Fruit fly (Drosophila melanogaster) whole organism, adult: ENCODE data around the gene CG12009.
A peak's percentile ranks its signal among the peaks of the same experiment; 100 is the strongest.

Source experiments
- CG11617 ChIP-seq: fragments of 200-800 bp; sonication (Bioruptor generic); optimal IDR thresholded peaks from 2 replicates; lab custom pipeline; 2017; ENCODE audit warnings: mild to moderate bottlenecking, missing biosample characterization, missing genetic modification reagents, missing genetic modification characterization
- CG12768 ChIP-seq: fragments of 200-800 bp; sonication (Bioruptor generic); optimal IDR thresholded peaks from 2 replicates; lab custom pipeline; 2017; ENCODE audit warnings: missing biosample characterization, missing genetic modification characterization, mild to moderate bottlenecking, moderate library complexity, missing genetic modification reagents
- CG14711 ChIP-seq: fragments of 200-800 bp; sonication (Bioruptor generic); optimal IDR thresholded peaks from 2 replicates; lab custom pipeline; 2018; ENCODE audit warnings: missing biosample characterization, mild to moderate bottlenecking, missing genetic modification characterization, moderate library complexity
- CG1620 ChIP-seq: fragments of 200-800 bp; sonication (Bioruptor generic); optimal IDR thresholded peaks from 2 replicates; lab custom pipeline; 2016; ENCODE audit warnings: missing biosample characterization, missing genetic modification characterization
- CG33017 ChIP-seq: fragments of 200-800 bp; sonication (Bioruptor generic); optimal IDR thresholded peaks from 2 replicates; lab custom pipeline; 2018; ENCODE audit warnings: missing biosample characterization, mild to moderate bottlenecking, missing genetic modification characterization, moderate library complexity
- CG5204 ChIP-seq: fragments of 200-800 bp; sonication (Bioruptor generic); optimal IDR thresholded peaks from 2 replicates; lab custom pipeline; 2016; ENCODE audit warnings: missing biosample characterization, missing genetic modification characterization
- CG7045 ChIP-seq: fragments of 200-800 bp; sonication (Bioruptor generic); optimal IDR thresholded peaks from 2 replicates; lab custom pipeline; 2017; ENCODE audit warnings: missing biosample characterization, mild to moderate bottlenecking, missing genetic modification characterization
- CG7101 ChIP-seq: fragments of 200-800 bp; sonication (Bioruptor generic); optimal IDR thresholded peaks from 2 replicates; lab custom pipeline; 2018; ENCODE audit warnings: missing biosample characterization, mild to moderate bottlenecking, missing genetic modification characterization, moderate library complexity
- Clk ChIP-seq: fragments of 200-800 bp; sonication (Bioruptor generic); optimal IDR thresholded peaks from 2 replicates; lab custom pipeline; 2017; ENCODE audit warnings: missing biosample characterization, missing genetic modification characterization
- Crg-1 ChIP-seq: fragments of 200-800 bp; sonication (Bioruptor generic); optimal IDR thresholded peaks from 2 replicates; lab custom pipeline; 2016; ENCODE audit warnings: missing biosample characterization, missing genetic modification characterization
- Hr96 ChIP-seq: fragments of 200-800 bp; sonication (Bioruptor generic); optimal IDR thresholded peaks from 2 replicates; lab custom pipeline; 2016; ENCODE audit warnings: missing biosample characterization, missing genetic modification characterization
- Mnt ChIP-seq: fragments of 200-800 bp; sonication (Bioruptor generic); optimal IDR thresholded peaks from 2 replicates; lab custom pipeline; 2016; ENCODE audit warnings: missing biosample characterization, mild to moderate bottlenecking, missing genetic modification characterization
- bab1 ChIP-seq: fragments of 200-800 bp; sonication (Bioruptor generic); optimal IDR thresholded peaks from 3 replicates; lab custom pipeline; 2019; ENCODE audit warnings: missing biosample characterization, mild to moderate bottlenecking, missing genetic modification characterization, moderate library complexity
- cic ChIP-seq: fragments of 200-800 bp; sonication (Bioruptor generic); optimal IDR thresholded peaks from 2 replicates; lab custom pipeline; 2017; ENCODE audit warnings: missing biosample characterization, mild to moderate bottlenecking, missing genetic modification characterization, moderate library complexity
- cnc ChIP-seq, 2 experiments: fragments of >200 bp; optimal IDR thresholded peaks; 2 replicates each; lab custom pipeline; 2017
- kay ChIP-seq: fragments of 200-800 bp; sonication (Bioruptor generic); peaks from one replicate; lab custom pipeline; 2016; ENCODE audit warnings: missing biosample characterization, missing genetic modification characterization, borderline replicate concordance
- ovo ChIP-seq: fragments of 200-800 bp; sonication (Bioruptor generic); optimal IDR thresholded peaks from 2 replicates; lab custom pipeline; 2016; ENCODE audit warnings: missing biosample characterization, missing genetic modification characterization
- pad ChIP-seq: fragments of 200-800 bp; sonication (Bioruptor generic); optimal IDR thresholded peaks from 3 replicates; lab custom pipeline; 2017; ENCODE audit warnings: missing biosample characterization, missing genetic modification characterization, mild to moderate bottlenecking, moderate library complexity, missing genetic modification reagents
- tj ChIP-seq: fragments of 200-800 bp; sonication (Bioruptor generic); optimal IDR thresholded peaks from 3 replicates; lab custom pipeline; 2017; ENCODE audit warnings: missing biosample characterization, mild to moderate bottlenecking, missing genetic modification characterization, moderate library complexity
- toe ChIP-seq: fragments of 200-800 bp; sonication (Bioruptor generic); optimal IDR thresholded peaks from 2 replicates; lab custom pipeline; 2016; ENCODE audit warnings: missing biosample characterization, missing genetic modification characterization

CG12009 gene

dm6 chr3L:3336368-3337164, 45.3 kb downstream of the CG12009 start, which contains the start of the genes Drsl6 and kst:
TSS of gene Drsl6 (minus strand) at chr3L:3336418.
TSS of gene kst (plus strand) at chr3L:3336860.
- TF ChIP-seq pad (GFP tag; lab: Kevin White, UChicago), result peak; percentile 3
- TF ChIP-seq kay (GFP tag; lab: Kevin White, UChicago), result no peak
- no peak for TF ChIP-seq CG7045 (GFP tag; lab: Kevin White, UChicago)
- no peak for TF ChIP-seq CG5204
- peak; percentile 31 for TF ChIP-seq ovo
- peak; percentile 49 for TF ChIP-seq CG33017
- no peak for TF ChIP-seq cnc (optimal IDR thresholded peaks at IDR 0.05; lab: Kevin White, UChicago)
- peak; percentile 42 for TF ChIP-seq cic
- peak; percentile 17 for TF ChIP-seq CG14711 (tag; lab: Kevin White, UChicago)
- peak; percentile 3 for TF ChIP-seq CG1620 (GFP tag; lab: Kevin White, UChicago)
- peak; percentile 68 for TF ChIP-seq bab1 (GFP tag; lab: Kevin White, UChicago)
- peak; percentile 29 for TF ChIP-seq CG7101
- no peak for TF ChIP-seq Hr96 (GFP tag; lab: Kevin White, UChicago)
- peak; percentile 61 for TF ChIP-seq Mnt
- TF ChIP-seq CG11617 (GFP tag; lab: Kevin White, UChicago), result no peak
- TF ChIP-seq tj (GFP tag; lab: Kevin White, UChicago), result peak; percentile 65
- no peak for TF ChIP-seq Crg-1
- TF ChIP-seq toe (GFP tag; lab: Kevin White, UChicago), result no peak
- no peak for TF ChIP-seq Clk (GFP tag; lab: Kevin White, UChicago)
- TF ChIP-seq CG12768 (GFP tag; lab: Kevin White, UChicago), result peak; percentile 58

dm6 chr3L:3337345-3337928, 46.2 kb downstream of the CG12009 start:
- TF ChIP-seq toe (GFP tag; lab: Kevin White, UChicago) (no peak), Hr96 (GFP tag; lab: Kevin White, UChicago) (no peak), Mnt (no peak)

- peak; percentile 17 for TF ChIP-seq Crg-1
- TF ChIP-seq CG1620 (GFP tag; lab: Kevin White, UChicago), result no peak
- TF ChIP-seq tj (GFP tag; lab: Kevin White, UChicago), result no peak
- TF ChIP-seq Mnt, result peak; percentile 14
- TF ChIP-seq cic, result no peak
- TF ChIP-seq CG7045 (GFP tag; lab: Kevin White, UChicago), result no peak
- TF ChIP-seq pad (GFP tag; lab: Kevin White, UChicago), result no peak
- peak; percentile 10 for TF ChIP-seq kay (GFP tag; lab: Kevin White, UChicago)
- TF ChIP-seq CG33017, result no peak
- no peak for TF ChIP-seq cnc (optimal IDR thresholded peaks at IDR 0.05; lab: Kevin White, UChicago)
- no peak for TF ChIP-seq CG5204
- TF ChIP-seq toe (GFP tag; lab: Kevin White, UChicago), result no peak
- TF ChIP-seq bab1 (GFP tag; lab: Kevin White, UChicago), result no peak
- peak; percentile 97 for TF ChIP-seq ovo
- TF ChIP-seq CG11617 (GFP tag; lab: Kevin White, UChicago), result no peak
Measured at dm6 chr3L:3338028-3338855, 47.0 kb downstream of the CG12009 start.

dm6 chr3L:3338882-3339590, 47.8 kb downstream of the CG12009 start:
- TF ChIP-seq ovo, result no peak
- TF ChIP-seq CG14711 (tag; lab: Kevin White, UChicago), result peak; percentile 6

dm6 chr3L:3339695-3340226, 48.5 kb downstream of the CG12009 start:
- TF ChIP-seq CG11617 (GFP tag; lab: Kevin White, UChicago) (no peak), CG5204 (no peak), Hr96 (GFP tag; lab: Kevin White, UChicago) (no peak), CG1620 (GFP tag; lab: Kevin White, UChicago) (no peak), kay (GFP tag; lab: Kevin White, UChicago) (peak; percentile 45), CG7045 (GFP tag; lab: Kevin White, UChicago) (no peak), CG7101 (peak; percentile 10), CG33017 (no peak), toe (GFP tag; lab: Kevin White, UChicago) (no peak), Clk (GFP tag; lab: Kevin White, UChicago) (no peak), ovo (no peak), Crg-1 (no peak), CG12768 (GFP tag; lab: Kevin White, UChicago) (no peak), CG14711 (tag; lab: Kevin White, UChicago) (peak; percentile 4), pad (GFP tag; lab: Kevin White, UChicago) (no peak), cnc (optimal IDR thresholded peaks at IDR 0.05; lab: Kevin White, UChicago) (no peak), Mnt (no peak), tj (GFP tag; lab: Kevin White, UChicago) (peak; percentile 22), bab1 (GFP tag; lab: Kevin White, UChicago) (no peak), cic (no peak)
